Fruit fly (Drosophila melanogaster): ENCODE results near the gene ND-B22.

dm6 chr2L:13332736-13333135 is 38.2 kb downstream of the ND-B22 start:
- TF ChIP-seq CG3032 (tag; optimal IDR thresholded peaks at IDR 0.05) (no peak), topi (GFP tag; optimal IDR thresholded peaks at IDR 0.05) (no peak), CG8319 (GFP tag; optimal IDR thresholded peaks at IDR 0.05) (no peak), CG16779 (tag; optimal IDR thresholded peaks at IDR 0.05) (no peak), CG31627 (GFP tag; optimal IDR thresholded peaks at IDR 0.05) (no peak), CG6854 (GFP tag; optimal IDR thresholded peaks at IDR 0.05) (no peak)
